Fruit fly (Drosophila melanogaster) whole organism, adult: ENCODE measurements around the gene CG17841.

ENCODE experiments used
- CG33017 ChIP-seq: fragments of 200-800 bp; sonication (Bioruptor generic); optimal IDR thresholded peaks from 2 replicates; lab custom pipeline; 2018; ENCODE audit warnings: missing biosample characterization, mild to moderate bottlenecking, missing genetic modification characterization, moderate library complexity
- Mnt ChIP-seq: fragments of 200-800 bp; sonication (Bioruptor generic); optimal IDR thresholded peaks from 2 replicates; lab custom pipeline; 2016; ENCODE audit warnings: missing biosample characterization, mild to moderate bottlenecking, missing genetic modification characterization
- kay ChIP-seq: fragments of 200-800 bp; sonication (Bioruptor generic); peaks from one replicate; lab custom pipeline; 2016; ENCODE audit warnings: missing biosample characterization, missing genetic modification characterization, borderline replicate concordance

DNA sequence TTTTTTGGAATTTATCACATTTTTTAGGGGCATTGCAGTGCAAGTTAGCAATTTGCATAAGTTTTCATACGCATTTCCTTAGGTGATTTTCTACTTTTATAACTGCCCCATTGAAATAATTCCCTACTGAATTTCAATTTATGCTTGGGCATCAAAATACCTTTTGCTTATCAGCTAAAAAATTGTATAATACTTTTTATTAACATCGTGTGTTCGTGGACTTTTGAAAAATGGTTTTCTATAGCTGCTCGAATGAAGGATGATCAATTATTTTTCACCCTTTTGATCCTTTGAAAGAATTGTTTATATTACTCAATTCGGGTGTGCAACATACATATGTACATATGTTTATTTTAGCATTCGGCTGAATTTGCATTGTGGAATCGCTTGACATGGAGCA is 5.7 kb upstream of the CG17841 start:
- TF ChIP-seq Mnt (no peak), kay (peak; percentile 39), CG33017 (tag; lab: Kevin White, UChicago) (no peak)
